Fruit fly (Drosophila melanogaster) whole organism, embryonic: ENCODE measurements around the gene CG42395.

Source experiments
- Ada2b ChIP-seq: fragments of 200-800 bp; sonication (Bioruptor generic); IDR thresholded peaks from 2 replicates; pipeline ENCODE4 v1.3.6; 2022; ENCODE audit warnings: missing biosample characterization, missing genetic modification characterization
- BEAF-32 ChIP-seq: fragments of 200-800 bp; sonication (Bioruptor generic); optimal IDR thresholded peaks from 3 replicates; lab custom pipeline; 2017; ENCODE audit warnings: missing biosample characterization, missing genetic modification characterization, mild to moderate bottlenecking, moderate library complexity, missing genetic modification reagents
- CG10267 ChIP-seq: fragments of 200-800 bp; sonication (Bioruptor generic); optimal IDR thresholded peaks from 2 replicates; lab custom pipeline; 2018; ENCODE audit warnings: missing biosample characterization, mild to moderate bottlenecking, missing genetic modification characterization, moderate library complexity
- CG12219 ChIP-seq: fragments of 200-800 bp; sonication (Bioruptor generic); optimal IDR thresholded peaks from 3 replicates; lab custom pipeline; 2018; ENCODE audit warnings: missing biosample characterization, mild to moderate bottlenecking, missing genetic modification characterization
- CG12236 ChIP-seq: fragments of 200-800 bp; sonication (Bioruptor generic); optimal IDR thresholded peaks from 2 replicates; lab custom pipeline; 2016; ENCODE audit warnings: missing biosample characterization, missing genetic modification characterization
- CG13624 ChIP-seq: fragments of 200-800 bp; sonication (Bioruptor generic); optimal IDR thresholded peaks from 2 replicates; lab custom pipeline; 2016; ENCODE audit warnings: missing biosample characterization, missing genetic modification characterization
- CG16813 ChIP-seq: fragments of 200-800 bp; sonication (Bioruptor generic); IDR thresholded peaks from 3 replicates; pipeline ENCODE4 v1.3.6; 2022; ENCODE audit warnings: missing biosample characterization, missing genetic modification characterization; ENCODE audit not compliant: partially characterized antibody
- CG34224 ChIP-seq: fragments of 200-800 bp; sonication (Bioruptor generic); IDR thresholded peaks from 3 replicates; pipeline ENCODE4 v1.3.6; 2022; ENCODE audit warnings: missing biosample characterization, missing genetic modification characterization; ENCODE audit not compliant: partially characterized antibody
- CG4282 ChIP-seq: fragments of 200-800 bp; sonication (Bioruptor generic); optimal IDR thresholded peaks from 2 replicates; lab custom pipeline; 2016; ENCODE audit warnings: missing biosample characterization, missing genetic modification characterization
- CG4404 ChIP-seq: fragments of 200-800 bp; sonication (Bioruptor generic); IDR thresholded peaks from 2 replicates; pipeline ENCODE4 v1.3.6; 2022; ENCODE audit warnings: missing biosample characterization, missing genetic modification characterization
- CG4707 ChIP-seq: fragments of 200-800 bp; sonication (Bioruptor generic); optimal IDR thresholded peaks from 2 replicates; lab custom pipeline; 2018; ENCODE audit warnings: missing biosample characterization, mild to moderate bottlenecking, missing genetic modification characterization, moderate library complexity
- CG4854 ChIP-seq: fragments of 200-800 bp; sonication (Bioruptor generic); optimal IDR thresholded peaks from 2 replicates; lab custom pipeline; 2016; ENCODE audit warnings: missing biosample characterization, missing genetic modification characterization, inconsistent platforms
- CG7372 ChIP-seq: fragments of 200-800 bp; sonication (Bioruptor generic); IDR thresholded peaks from 2 replicates; pipeline ENCODE4 v1.3.6; 2022; ENCODE audit warnings: missing biosample characterization, missing genetic modification characterization
- CG9215 ChIP-seq: fragments of 200-800 bp; sonication (Bioruptor generic); IDR thresholded peaks from 2 replicates; pipeline ENCODE4 v1.3.6; 2022; ENCODE audit warnings: missing biosample characterization, missing genetic modification characterization
- CG9797 ChIP-seq: fragments of 200-800 bp; sonication (Bioruptor generic); optimal IDR thresholded peaks from 3 replicates; lab custom pipeline; 2018; ENCODE audit warnings: missing biosample characterization, mild to moderate bottlenecking, missing genetic modification characterization
- CoRest ChIP-seq: fragments of 200-800 bp; sonication (Bioruptor generic); optimal IDR thresholded peaks from 3 replicates; lab custom pipeline; 2018; ENCODE audit warnings: missing biosample characterization, mild to moderate bottlenecking, missing genetic modification characterization, moderate library complexity
- D ChIP-seq, 2 experiments: fragments of 200-800 bp in 1 of 2; fragments of >200 bp in 1 of 2; sonication (Bioruptor generic) in 1 of 2; optimal IDR thresholded peaks; 2 replicates in 1 of 2; 3 replicates in 1 of 2; lab custom pipeline; 2017; ENCODE audit warnings: mild to moderate bottlenecking in 1 of 2, missing biosample characterization in 1 of 2, missing genetic modification characterization in 1 of 2, missing genetic modification reagents in 1 of 2
- Drgx ChIP-seq: fragments of 200-800 bp; sonication (Bioruptor generic); IDR thresholded peaks from 2 replicates; pipeline ENCODE4 v1.3.6; 2022; ENCODE audit warnings: missing biosample characterization, missing genetic modification characterization
- Hey ChIP-seq: fragments of 200-800 bp; sonication (Bioruptor generic); optimal IDR thresholded peaks from 3 replicates; lab custom pipeline; 2018; ENCODE audit warnings: missing biosample characterization, mild to moderate bottlenecking, missing genetic modification characterization
- Hr3 ChIP-seq: fragments of 200-800 bp; sonication (Bioruptor generic); optimal IDR thresholded peaks from 3 replicates; lab custom pipeline; 2016; ENCODE audit warnings: missing biosample characterization, missing genetic modification characterization
- Hr51 ChIP-seq, 2 experiments: fragments of 200-800 bp; sonication (Bioruptor generic); optimal IDR thresholded peaks; 2 replicates in 1 of 2; 3 replicates in 1 of 2; lab custom pipeline; 2016 to 2018; ENCODE audit warnings: missing biosample characterization in 2 of 2, missing genetic modification characterization in 2 of 2, mild to moderate bottlenecking in 1 of 2, moderate library complexity in 1 of 2
- Med ChIP-seq: fragments of 200-800 bp; sonication (Bioruptor generic); peaks from one replicate; lab custom pipeline; 2016; ENCODE audit warnings: missing biosample characterization, missing genetic modification characterization, mild to moderate bottlenecking, inconsistent platforms, moderate library complexity
- Meics ChIP-seq: fragments of 200-800 bp; sonication (Bioruptor generic); optimal IDR thresholded peaks from 2 replicates; lab custom pipeline; 2017; ENCODE audit warnings: missing biosample characterization, mild to moderate bottlenecking, missing genetic modification characterization
- Oli ChIP-seq: fragments of 200-800 bp; sonication (Bioruptor generic); optimal IDR thresholded peaks from 2 replicates; lab custom pipeline; 2018; ENCODE audit warnings: missing biosample characterization, mild to moderate bottlenecking, missing genetic modification characterization, moderate library complexity
- PHDP ChIP-seq: fragments of 200-800 bp; sonication (Bioruptor generic); optimal IDR thresholded peaks from 3 replicates; lab custom pipeline; 2018; ENCODE audit warnings: missing biosample characterization, mild to moderate bottlenecking, missing genetic modification characterization, moderate library complexity
- TFAM ChIP-seq: fragments of 200-800 bp; sonication (Bioruptor generic); optimal IDR thresholded peaks from 2 replicates; lab custom pipeline; 2017; ENCODE audit warnings: missing biosample characterization, missing genetic modification characterization, inconsistent platforms
- YL-1 ChIP-seq: fragments of 200-800 bp; sonication (Bioruptor generic); optimal IDR thresholded peaks from 3 replicates; lab custom pipeline; 2017; ENCODE audit warnings: missing biosample characterization, mild to moderate bottlenecking, missing genetic modification characterization
- aop ChIP-seq: fragments of 200-800 bp; sonication (Bioruptor generic); IDR thresholded peaks from 2 replicates; pipeline ENCODE4 v1.3.6; 2022; ENCODE audit warnings: missing biosample characterization, missing genetic modification characterization
- bowl ChIP-seq: fragments of 200-800 bp; sonication (Bioruptor generic); IDR thresholded peaks from 2 replicates; pipeline ENCODE4 v1.3.6; 2022; ENCODE audit warnings: missing biosample characterization, missing genetic modification characterization
- btn ChIP-seq: fragments of 200-800 bp; sonication (Bioruptor generic); optimal IDR thresholded peaks from 2 replicates; lab custom pipeline; 2016; ENCODE audit warnings: missing biosample characterization, missing genetic modification characterization
- chinmo ChIP-seq: fragments of 200-800 bp; sonication (Bioruptor generic); IDR thresholded peaks from 4 replicates; pipeline ENCODE4 v1.3.6; 2022; ENCODE audit warnings: missing biosample characterization, missing genetic modification characterization; ENCODE audit not compliant: partially characterized antibody
- gcm2 ChIP-seq: fragments of 200-800 bp; sonication (Bioruptor generic); optimal IDR thresholded peaks from 2 replicates; lab custom pipeline; 2016; ENCODE audit warnings: missing biosample characterization, missing genetic modification characterization
- grn ChIP-seq: fragments of 200-800 bp; sonication (Bioruptor generic); optimal IDR thresholded peaks from 3 replicates; lab custom pipeline; 2017; ENCODE audit warnings: missing biosample characterization, missing genetic modification characterization
- jigr1 ChIP-seq: fragments of 200-800 bp; sonication (Bioruptor generic); IDR thresholded peaks from 3 replicates; pipeline ENCODE4 v1.3.6; 2022; ENCODE audit warnings: missing biosample characterization, missing genetic modification characterization
- ken ChIP-seq: fragments of 200-800 bp; sonication (Bioruptor generic); IDR thresholded peaks from 3 replicates; pipeline ENCODE4 v1.3.6; 2022; ENCODE audit warnings: missing biosample characterization, missing genetic modification characterization
- lov ChIP-seq, 2 experiments: fragments of 200-800 bp in 1 of 2; fragments of >200 bp in 1 of 2; sonication (Bioruptor generic) in 1 of 2; IDR thresholded peaks in 1 of 2; optimal IDR thresholded peaks in 1 of 2; 2 replicates in 1 of 2; 3 replicates in 1 of 2; pipeline versions ENCODE4 v1.3.6 to Lab custom; 2017 to 2022; ENCODE audit warnings: missing biosample characterization in 1 of 2, missing genetic modification characterization in 1 of 2
- nom ChIP-seq: fragments of 200-800 bp; sonication (Bioruptor generic); optimal IDR thresholded peaks from 2 replicates; lab custom pipeline; 2017; ENCODE audit warnings: missing biosample characterization, missing genetic modification characterization, mild to moderate bottlenecking, moderate library complexity, missing genetic modification reagents
- onecut ChIP-seq: fragments of 200-800 bp; sonication (Bioruptor generic); IDR thresholded peaks from 2 replicates; pipeline ENCODE4 v1.3.6; 2022; ENCODE audit warnings: missing biosample characterization, missing genetic modification characterization
- p53 ChIP-seq: fragments of 200-800 bp; sonication (Bioruptor generic); optimal IDR thresholded peaks from 2 replicates; lab custom pipeline; 2016; ENCODE audit warnings: missing biosample characterization, missing genetic modification characterization
- phol ChIP-seq: fragments of 200-800 bp; sonication (Bioruptor generic); optimal IDR thresholded peaks from 3 replicates; lab custom pipeline; 2018; ENCODE audit warnings: missing biosample characterization, mild to moderate bottlenecking, missing genetic modification characterization, moderate library complexity
- seq ChIP-seq: fragments of 200-800 bp; sonication (Bioruptor generic); IDR thresholded peaks from 2 replicates; pipeline ENCODE4 v1.3.6; 2022; ENCODE audit warnings: missing biosample characterization, missing genetic modification characterization
- sisA ChIP-seq: fragments of 200-800 bp; sonication (Bioruptor generic); IDR thresholded peaks from 2 replicates; pipeline ENCODE4 v1.3.6; 2022; ENCODE audit warnings: missing biosample characterization, missing genetic modification characterization
- slp2 ChIP-seq: fragments of 200-800 bp; sonication (Bioruptor generic); optimal IDR thresholded peaks from 2 replicates; lab custom pipeline; 2016; ENCODE audit warnings: missing biosample characterization, missing genetic modification characterization
- sqz ChIP-seq: fragments of 200-800 bp; sonication (Bioruptor generic); optimal IDR thresholded peaks from 3 replicates; lab custom pipeline; 2018; ENCODE audit warnings: missing biosample characterization, mild to moderate bottlenecking, missing genetic modification characterization
- tgo ChIP-seq: fragments of 200-800 bp; sonication (Bioruptor generic); IDR thresholded peaks from 3 replicates; pipeline ENCODE4 v1.3.6; 2022; ENCODE audit warnings: missing biosample characterization, missing genetic modification characterization
- vvl ChIP-seq: fragments of 200-800 bp; sonication (Bioruptor generic); IDR thresholded peaks from 2 replicates; pipeline ENCODE4 v1.3.6; 2022; ENCODE audit warnings: missing biosample characterization, missing genetic modification characterization
- zen ChIP-seq: fragments of 200-800 bp; sonication (Bioruptor generic); optimal IDR thresholded peaks from 3 replicates; lab custom pipeline; 2018; ENCODE audit warnings: missing biosample characterization, mild to moderate bottlenecking, missing genetic modification characterization, moderate library complexity

The CG42395 gene

dm6 chrX:9584104-9584947 is 8.3 kb upstream of the CG42395 start (continued):
- no peak for TF ChIP-seq YL-1 (GFP tag; lab: Kevin White, UChicago)
- no peak for TF ChIP-seq CG12219 (GFP tag; lab: Kevin White, UChicago)
- TF ChIP-seq CG10267 (tag; lab: Kevin White, UChicago): no peak
- TF ChIP-seq CG34224 (GFP tag; lab: Robert Waterston, UW): peak; percentile 28; the same call in 1 of the 3 replicates
- TF ChIP-seq Hey: no peak
- no peak for TF ChIP-seq CG12236 (GFP tag; lab: Kevin White, UChicago)
- peak; percentile 9 for TF ChIP-seq Hr3 (GFP tag; lab: Kevin White, UChicago)
- TF ChIP-seq aop (GFP tag; lab: Robert Waterston, UW): 0 out of 2 replicates have a peak, but pooled peaks have one; percentile 37
- no peak for TF ChIP-seq TFAM (GFP tag; lab: Kevin White, UChicago)
- TF ChIP-seq D (optimal IDR thresholded peaks at IDR 0.05; lab: Kevin White, UChicago): no peak
- TF ChIP-seq D (GFP tag; optimal IDR thresholded peaks at IDR 0.05; lab: Kevin White, UChicago): no peak
- TF ChIP-seq CG4854: no peak
- 0 out of 3 replicates have a peak, but pooled peaks have one; percentile 25 for TF ChIP-seq jigr1 (GFP tag; lab: Robert Waterston, UW)
- peak; percentile 42; the same call in 1 of the 2 replicates for TF ChIP-seq CG9215 (GFP tag; lab: Robert Waterston, UW)
- TF ChIP-seq Drgx (GFP tag; lab: Robert Waterston, UW): peak; percentile 51
- peak; percentile 20 for TF ChIP-seq phol (tag; lab: Kevin White, UChicago)
- TF ChIP-seq sqz (GFP tag; lab: Kevin White, UChicago): no peak
- TF ChIP-seq btn (GFP tag; lab: Kevin White, UChicago): no peak
- no peak for TF ChIP-seq slp2 (GFP tag; lab: Kevin White, UChicago)
- no peak for TF ChIP-seq ken (GFP tag; lab: Robert Waterston, UW)
- peak; percentile 70 for TF ChIP-seq Oli
- no peak for TF ChIP-seq p53 (GFP tag; lab: Kevin White, UChicago)
- no peak for TF ChIP-seq CoRest (tag; lab: Kevin White, UChicago)
- no peak for TF ChIP-seq CG7372
- TF ChIP-seq CG4707: no peak
- no peak for TF ChIP-seq CG4282
- 0 out of 2 replicates have a peak, but pooled peaks have one; percentile 13 for TF ChIP-seq seq (GFP tag; lab: Robert Waterston, UW)
- TF ChIP-seq sisA: peak; percentile 51
- TF ChIP-seq zen (tag; lab: Kevin White, UChicago): no peak
- no peak for TF ChIP-seq grn (GFP tag; lab: Kevin White, UChicago)
- TF ChIP-seq Meics (GFP tag; lab: Kevin White, UChicago): peak; percentile 23
- TF ChIP-seq CG16813: no peak
- no peak for TF ChIP-seq CG9797 (GFP tag; lab: Kevin White, UChicago)
- peak; percentile 34; the same call in 1 of the 2 replicates for TF ChIP-seq CG4404 (GFP tag; lab: Robert Waterston, UW)
- no peak for TF ChIP-seq gcm2 (GFP tag; lab: Kevin White, UChicago)
- TF ChIP-seq chinmo (GFP tag; lab: Robert Waterston, UW): peak; percentile 88
- no peak for TF ChIP-seq BEAF-32
- TF ChIP-seq tgo: peak; percentile 13; the same call in 1 of the 3 replicates
- TF ChIP-seq CG13624 (GFP tag; lab: Kevin White, UChicago): peak; percentile 30
- peak in 1 of 2 experiments; percentile 27 for TF ChIP-seq Hr51 (GFP tag; optimal IDR thresholded peaks at IDR 0.05; lab: Kevin White, UChicago)
- TF ChIP-seq onecut (GFP tag; lab: Robert Waterston, UW): no peak
- TF ChIP-seq lov (optimal IDR thresholded peaks at IDR 0.05; lab: Kevin White, UChicago): no peak
- no peak for TF ChIP-seq lov (GFP tag; IDR thresholded peaks at IDR 0.05; lab: Robert Waterston, UW)
- 0 out of 2 replicates have a peak, but pooled peaks have one; percentile 17 for TF ChIP-seq vvl
- no peak for TF ChIP-seq bowl (GFP tag; lab: Robert Waterston, UW)
- TF ChIP-seq Med: peak; percentile 85
- TF ChIP-seq nom (GFP tag; lab: Kevin White, UChicago): peak; percentile 12
- peak; percentile 10 for TF ChIP-seq PHDP
- TF ChIP-seq Ada2b (GFP tag; lab: Robert Waterston, UW): 0 out of 2 replicates have a peak, but pooled peaks have one; percentile 17
